Worm (Caenorhabditis elegans) whole organism, L4 larva: ENCODE data around the gene F31F4.11.

Source experiments
- F49E8.2 ChIP-seq: sonication (generic microtip); optimal IDR thresholded peaks from 2 replicates; lab custom pipeline; 2016; ENCODE audit warnings: missing compliant biosample characterization, mild to moderate bottlenecking, missing genetic modification characterization, borderline replicate concordance
- Y5F2A.4 ChIP-seq: fragments of 200-800 bp; sonication (Bioruptor generic); optimal IDR thresholded peaks from 2 replicates; lab custom pipeline; 2018; ENCODE audit warnings: mild to moderate bottlenecking, missing genetic modification characterization, missing compliant biosample characterization
- Y75B8A.6 ChIP-seq: fragments of 200-800 bp; sonication (Bioruptor generic); IDR thresholded peaks from 2 replicates; pipeline ENCODE4 v1.3.6; 2022; ENCODE audit warnings: missing genetic modification reagents, missing genetic modification characterization, missing compliant biosample characterization
- attf-4 ChIP-seq: sonication (generic microtip); optimal IDR thresholded peaks from 3 replicates; lab custom pipeline; 2017; ENCODE audit warnings: missing biosample characterization, missing genetic modification characterization
- ces-1 ChIP-seq: fragments of 150-350 bp; sonication (generic microtip); optimal IDR thresholded peaks from 4 replicates; lab custom pipeline; 2014; ENCODE audit warnings: missing biosample characterization, missing genetic modification reagents, missing genetic modification characterization
- cey-2 ChIP-seq: sonication (generic microtip); optimal IDR thresholded peaks from 3 replicates; lab custom pipeline; 2017; ENCODE audit warnings: missing genetic modification characterization, mild to moderate bottlenecking, missing compliant biosample characterization, antibody characterized with exemption, borderline replicate concordance; ENCODE audit not compliant: insufficient read depth
- daf-12 ChIP-seq: fragments of 150-350 bp; optimal IDR thresholded peaks from 2 replicates; lab custom pipeline; 2014; ENCODE audit warnings: missing biosample characterization, missing genetic modification reagents, missing genetic modification characterization
- egl-27 ChIP-seq: sonication (generic microtip); optimal IDR thresholded peaks from 3 replicates; lab custom pipeline; 2017; ENCODE audit warnings: missing biosample characterization, missing genetic modification reagents, missing genetic modification characterization
- fkh-10 ChIP-seq: fragments of 150-350 bp; optimal IDR thresholded peaks from 2 replicates; lab custom pipeline; 2014; ENCODE audit warnings: missing biosample characterization, missing genetic modification reagents, missing genetic modification characterization
- lin-13 ChIP-seq: fragments of 150-350 bp; optimal IDR thresholded peaks from 2 replicates; lab custom pipeline; 2014; ENCODE audit warnings: missing biosample characterization, missing genetic modification reagents, missing genetic modification characterization
- mdl-1 ChIP-seq, 2 experiments: fragments of 150-350 bp in 1 of 2; sonication (generic microtip) in 1 of 2; optimal IDR thresholded peaks; 2 replicates each; lab custom pipeline; 2014 to 2017; ENCODE audit warnings: missing biosample characterization in 2 of 2, missing genetic modification characterization in 2 of 2
- php-3 ChIP-seq: fragments of 200-800 bp; sonication (Bioruptor generic); IDR thresholded peaks from 2 replicates; pipeline ENCODE4 v1.3.6; 2022; ENCODE audit warnings: missing genetic modification reagents, missing genetic modification characterization, missing compliant biosample characterization
- pqm-1 ChIP-seq: sonication (generic microtip); optimal IDR thresholded peaks from 2 replicates; lab custom pipeline; 2017; ENCODE audit warnings: missing biosample characterization, missing genetic modification characterization

ce11 chrV:683858-684257 is 19.6 kb upstream of the F31F4.11 start, which contains the start of gene F31F4.1:
- TF ChIP-seq egl-27 (tag; lab: Kevin White, UChicago), result no peak
- TF ChIP-seq fkh-10 (GFP tag; lab: Kevin White, UChicago), result no peak
- peak; percentile 75 for TF ChIP-seq pqm-1 (tag; lab: Kevin White, UChicago)
- TF ChIP-seq ces-1 (GFP tag; lab: Kevin White, UChicago), result no peak
- TF ChIP-seq lin-13, result no peak
- TF ChIP-seq cey-2, result no peak
- TF ChIP-seq php-3, result peak; percentile 83
- no peak for TF ChIP-seq daf-12 (tag; lab: Kevin White, UChicago)
- no peak for TF ChIP-seq Y75B8A.6 (GFP tag; lab: Robert Waterston, UW)
- TF ChIP-seq F49E8.2 (tag; lab: Kevin White, UChicago), result no peak
- no peak for TF ChIP-seq mdl-1 (tag; optimal IDR thresholded peaks at IDR 0.05; lab: Kevin White, UChicago)
- TF ChIP-seq Y5F2A.4, result no peak
- no peak for TF ChIP-seq attf-4 (tag; lab: Kevin White, UChicago)
